Worm (Caenorhabditis elegans): ENCODE data around the gene K09B11.5.
"Not testable (repeated sequence)": the region's sequence is repeated elsewhere in the genome, so short reads cannot be mapped to it uniquely, and the experiment has no call there.

The K09B11.5 gene

DNA sequence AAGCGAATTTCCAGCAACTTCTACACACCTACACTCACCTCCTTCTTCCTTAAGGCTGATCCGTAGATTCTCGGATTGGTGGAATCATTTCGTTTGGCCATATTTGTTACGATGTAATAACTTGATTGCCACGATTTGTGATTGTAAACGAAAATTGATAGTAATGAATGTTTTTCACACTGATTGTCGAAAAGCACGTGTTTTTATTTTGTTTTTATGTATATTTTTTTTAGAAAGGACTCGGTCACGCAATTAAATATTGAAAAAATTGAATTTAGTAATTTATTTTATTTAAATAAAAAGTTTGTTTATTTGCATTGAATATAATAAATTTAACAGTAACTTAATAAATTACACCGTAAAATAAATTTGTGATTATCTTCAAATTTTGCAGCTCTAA, at the start of gene K09B11.5:
Gene K09B11.5 (minus strand): TSS at position 101 of the 400 bp plus-strand sequence.
- TF ChIP-seq unc-62 (GFP tag; optimal IDR thresholded peaks at IDR 0.05) = not testable (repeated sequence)

DNA sequence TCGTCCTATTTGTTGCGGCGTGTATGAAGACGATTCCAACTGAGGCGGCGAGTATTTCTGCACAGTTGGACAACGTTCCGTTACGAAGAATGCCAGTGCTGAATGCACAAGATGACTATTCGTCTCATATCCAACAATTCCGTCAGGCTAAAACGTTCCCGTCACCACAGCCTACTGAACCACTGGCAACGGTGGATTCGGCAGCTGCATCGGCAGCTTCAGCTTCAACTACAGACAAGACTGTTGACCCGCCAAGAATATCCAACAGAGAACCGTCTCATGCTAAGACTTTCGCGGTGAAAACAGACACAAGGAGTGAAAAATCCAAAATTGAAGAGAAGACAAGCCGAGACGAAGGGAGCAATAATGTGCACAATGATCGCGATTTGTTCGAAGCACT, 49.8 kb upstream of the K09B11.5 start:
- TF ChIP-seq unc-62 (GFP tag; optimal IDR thresholded peaks at IDR 0.05) = no peak

DNA sequence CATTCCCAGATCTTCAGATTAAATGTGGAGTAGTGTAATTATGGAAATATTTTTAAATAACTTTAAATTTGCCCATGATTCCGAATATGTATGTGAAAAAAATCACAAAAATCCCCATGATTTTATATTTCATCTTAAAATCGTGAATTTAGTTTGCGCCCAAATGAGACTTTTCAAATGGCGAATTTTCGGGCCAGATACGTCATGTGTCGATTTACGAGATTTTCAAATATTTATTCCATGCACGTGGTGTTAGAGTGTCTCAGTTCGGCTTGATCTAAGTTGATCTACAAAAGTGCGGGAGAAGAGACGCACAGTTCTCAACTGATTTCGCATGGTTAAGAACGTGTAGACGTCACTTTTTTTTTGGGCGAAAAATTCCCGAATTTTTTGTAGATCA, 48.7 kb upstream of the K09B11.5 start, which contains the start of gene Y38H8A.1:
Gene Y38H8A.1 (plus strand): TSS at position 301 of the 400 bp plus-strand sequence.
- no peak for TF ChIP-seq unc-62 (GFP tag; optimal IDR thresholded peaks at IDR 0.05)

DNA sequence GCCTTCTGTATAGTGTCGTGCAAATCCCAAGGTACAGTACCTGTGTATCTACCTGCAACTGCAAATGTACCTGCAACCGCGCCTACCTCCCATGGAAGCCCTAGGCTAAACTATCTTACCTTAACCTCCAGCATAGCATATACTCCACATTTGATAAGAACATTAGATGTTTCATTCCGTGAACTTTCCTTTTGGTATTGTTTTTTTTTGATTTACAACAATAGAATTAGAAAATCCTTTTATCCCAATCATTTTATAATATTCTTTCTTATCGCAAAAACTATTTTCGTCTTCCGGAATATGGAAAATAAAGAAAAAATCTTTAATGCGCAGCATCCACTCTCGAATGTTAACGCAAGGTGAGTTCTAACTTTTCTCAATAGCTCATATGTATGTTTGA, 40.3 kb upstream of the K09B11.5 start, which contains the start of gene Y38H8A.2:
Gene Y38H8A.2 (plus strand): TSS at position 301 of the 400 bp plus-strand sequence.
- no peak for TF ChIP-seq unc-62 (GFP tag; optimal IDR thresholded peaks at IDR 0.05)

DNA sequence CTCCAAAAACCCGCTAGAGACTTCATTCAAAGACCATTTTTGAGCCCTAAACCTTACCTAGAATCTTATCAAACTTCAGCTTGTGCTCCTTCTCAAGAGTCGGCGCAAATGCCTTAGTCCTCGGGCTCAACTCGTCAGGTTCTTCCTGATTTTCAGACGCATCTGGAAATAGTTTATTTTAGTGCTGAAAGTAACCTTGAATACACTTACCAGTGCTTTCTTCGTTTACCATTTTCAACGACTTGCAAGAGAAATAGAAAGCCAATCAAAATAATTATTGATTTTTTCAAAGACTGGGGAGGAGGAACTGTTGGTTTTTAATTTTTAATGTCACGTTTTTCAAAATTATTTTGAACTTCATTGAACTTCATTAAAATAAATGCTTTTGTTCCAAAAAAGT, 38.2 kb upstream of the K09B11.5 start, which contains the start of the genes ttbk-8.1 and Y38H8A.4:
Gene ttbk-8.1 (plus strand): TSS at position 301 of the 400 bp plus-strand sequence.
Gene Y38H8A.4 (minus strand): TSS at position 366 of the 400 bp plus-strand sequence.
- no peak for TF ChIP-seq unc-62 (GFP tag; optimal IDR thresholded peaks at IDR 0.05)

DNA sequence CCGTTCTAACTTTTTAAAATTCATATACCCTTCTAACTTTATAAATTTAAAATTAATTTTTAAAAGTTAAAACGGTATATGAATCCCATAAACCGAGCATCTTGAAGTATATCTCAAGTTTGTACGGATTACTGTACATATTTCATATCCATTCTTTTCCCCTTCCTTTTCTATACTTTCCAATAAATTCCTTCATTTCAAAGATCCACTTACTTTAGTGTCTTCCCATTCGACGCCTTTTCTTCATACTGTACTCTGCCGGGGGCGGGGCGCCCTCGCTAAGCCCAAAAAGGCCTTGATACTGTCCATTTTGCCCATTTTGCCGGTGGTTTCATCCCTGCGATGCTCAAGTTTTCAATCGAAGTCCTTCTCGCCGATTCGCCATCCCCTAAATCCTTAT, 32.0 kb upstream of the K09B11.5 start, which contains the start of gene fezf-1:
Gene fezf-1 (plus strand): TSS at position 301 of the 400 bp plus-strand sequence.
- TF ChIP-seq unc-62 (GFP tag; optimal IDR thresholded peaks at IDR 0.05) = no peak

DNA sequence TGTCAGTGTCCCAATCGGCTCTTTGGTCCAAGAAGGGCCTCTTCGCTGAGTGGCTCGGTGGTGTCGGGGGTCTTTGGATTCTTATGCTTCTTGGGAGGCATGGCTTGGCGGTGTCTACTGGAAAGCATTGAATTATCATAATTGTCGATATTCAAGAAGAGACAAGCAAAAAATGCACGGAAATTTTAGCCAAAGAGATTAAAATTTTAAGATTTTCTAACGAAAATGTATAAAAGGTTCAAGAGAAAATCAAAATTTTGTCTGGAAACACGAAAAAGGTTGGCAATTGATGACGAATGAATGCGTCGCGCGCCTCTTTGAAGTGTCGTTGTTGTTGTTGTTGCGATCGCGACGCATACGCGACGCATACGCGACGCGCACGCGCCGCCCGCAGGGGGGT, 27.1 kb upstream of the K09B11.5 start, which contains the start of gene Y38H8A.12:
Gene Y38H8A.12 (minus strand): TSS at position 101 of the 400 bp plus-strand sequence.
- no peak for TF ChIP-seq unc-62 (GFP tag; optimal IDR thresholded peaks at IDR 0.05)

DNA sequence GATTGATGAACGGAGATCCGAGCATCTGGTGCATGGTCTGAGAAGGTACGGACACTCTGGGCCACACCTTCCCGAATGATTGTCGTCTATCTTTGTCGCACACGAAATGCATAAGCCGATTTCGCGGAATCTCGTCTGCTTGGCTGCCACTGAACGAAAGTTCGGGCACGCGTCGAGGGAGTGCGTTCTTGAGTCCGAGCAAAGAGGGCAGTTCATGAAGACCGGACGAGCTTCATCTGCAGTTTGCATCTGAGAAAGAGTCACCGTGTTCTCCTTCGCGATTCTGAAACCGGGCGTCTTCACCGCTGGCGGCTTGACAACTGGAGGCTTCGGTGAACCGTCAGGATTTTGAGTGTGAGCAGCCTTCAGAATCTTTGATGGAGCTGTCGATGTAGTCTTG, 24.4 kb upstream of the K09B11.5 start:
- no peak for TF ChIP-seq unc-62 (GFP tag; optimal IDR thresholded peaks at IDR 0.05)

DNA sequence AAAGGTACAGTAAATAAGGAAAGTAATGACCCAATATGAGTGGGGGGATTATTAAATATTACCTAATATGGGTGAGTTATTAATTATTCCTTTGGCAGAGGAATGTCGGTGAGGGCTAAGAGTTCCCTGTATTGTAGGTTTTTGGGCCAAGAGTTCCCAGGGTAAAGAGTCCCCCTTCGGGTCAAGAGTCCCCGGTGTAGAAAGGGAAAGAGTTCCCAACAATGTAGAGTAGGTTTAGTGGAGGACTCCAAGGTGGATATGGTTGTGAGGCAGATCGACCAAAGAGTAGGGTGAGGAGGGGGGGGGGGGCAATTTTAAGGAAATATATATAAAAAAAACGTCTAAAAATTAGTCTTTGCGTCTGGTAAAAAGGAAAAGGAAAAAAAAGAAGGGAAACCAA, 23.1 kb upstream of the K09B11.5 start:
- no peak for TF ChIP-seq unc-62 (GFP tag; optimal IDR thresholded peaks at IDR 0.05)

DNA sequence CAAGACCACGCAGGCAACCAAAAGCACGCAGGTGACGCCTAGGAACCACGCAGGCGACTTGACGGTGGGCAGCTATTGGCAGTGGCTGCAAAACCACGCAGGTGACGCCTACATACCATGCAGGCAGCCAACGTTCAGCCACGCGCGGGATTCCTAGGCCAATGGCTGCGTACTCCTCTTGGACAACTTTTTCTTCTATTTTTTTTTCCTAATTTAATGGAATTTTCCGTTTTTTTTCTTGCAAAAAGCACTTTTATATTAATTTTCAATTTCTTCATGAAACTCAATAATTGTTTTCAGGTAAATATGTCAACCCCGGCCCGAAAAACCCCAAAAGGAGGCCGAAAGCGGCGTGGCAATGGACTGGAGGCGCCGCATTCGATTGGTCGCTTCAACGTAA, 21.4 kb upstream of the K09B11.5 start, which contains the start of gene Y38H8A.7:
Gene Y38H8A.7 (plus strand): TSS at position 301 of the 400 bp plus-strand sequence.
- not testable (repeated sequence) for TF ChIP-seq unc-62 (GFP tag; optimal IDR thresholded peaks at IDR 0.05)

DNA sequence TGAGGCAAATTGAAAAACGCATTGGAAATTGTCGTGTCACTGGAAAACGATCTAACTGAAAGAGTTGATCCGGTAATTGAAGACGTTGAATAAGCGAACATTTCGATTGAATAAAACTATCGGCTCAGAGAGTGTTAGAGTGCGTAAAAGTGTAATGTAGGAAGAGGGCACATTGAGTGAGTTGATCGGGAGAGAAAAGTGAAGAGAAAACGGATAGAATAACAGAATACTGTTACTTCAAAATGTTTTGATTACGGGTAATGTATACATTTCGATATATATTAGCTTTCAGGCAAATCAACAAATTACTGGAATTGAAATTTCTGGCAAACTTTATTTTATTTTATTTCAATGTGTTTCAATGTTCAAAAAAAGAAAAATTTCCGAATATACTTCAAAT, 20.9 kb upstream of the K09B11.5 start, which contains the start of gene uso-1:
Gene uso-1 (minus strand): TSS at position 101 of the 400 bp plus-strand sequence.
- TF ChIP-seq unc-62 (GFP tag; optimal IDR thresholded peaks at IDR 0.05) = no peak

DNA sequence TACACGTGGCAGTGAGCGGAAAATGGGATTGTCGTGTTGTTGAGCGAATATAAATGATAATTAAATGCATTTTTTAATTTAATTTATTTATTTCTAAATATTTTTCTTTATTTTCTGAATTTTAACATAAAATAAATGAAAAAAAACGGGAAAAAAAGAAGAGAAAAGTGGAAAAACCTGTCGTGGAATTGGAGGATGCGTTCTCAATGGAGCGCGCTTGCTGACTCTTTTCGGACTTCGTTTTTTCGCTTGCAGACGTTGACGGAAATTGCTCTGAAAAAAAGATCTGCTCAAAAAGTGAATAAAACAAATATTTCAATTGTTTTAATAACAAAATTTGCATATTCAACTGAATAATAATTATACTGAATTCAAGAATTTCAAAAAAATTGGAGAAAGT, 19.7 kb upstream of the K09B11.5 start:
- no peak for TF ChIP-seq unc-62 (GFP tag; optimal IDR thresholded peaks at IDR 0.05)

DNA sequence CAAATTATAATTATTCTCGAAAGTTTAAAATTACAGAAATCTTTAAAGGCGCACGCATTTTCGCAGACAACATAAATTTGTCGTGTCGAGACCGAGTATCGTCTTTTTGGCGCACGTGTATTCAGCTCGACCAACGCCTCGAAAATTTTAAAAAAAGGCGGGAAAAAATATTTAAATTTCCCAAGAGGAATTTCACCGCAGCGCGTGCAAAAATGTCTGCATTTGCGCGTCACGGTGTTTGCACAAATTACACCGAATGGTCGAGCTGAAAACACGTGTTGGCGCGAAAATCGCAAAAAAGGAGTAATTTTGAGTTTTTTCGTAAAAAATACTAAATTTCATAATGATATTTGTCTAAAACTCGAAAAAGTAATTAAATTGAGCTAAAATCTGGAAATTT, 16.9 kb upstream of the K09B11.5 start:
- no peak for TF ChIP-seq unc-62 (GFP tag; optimal IDR thresholded peaks at IDR 0.05)

DNA sequence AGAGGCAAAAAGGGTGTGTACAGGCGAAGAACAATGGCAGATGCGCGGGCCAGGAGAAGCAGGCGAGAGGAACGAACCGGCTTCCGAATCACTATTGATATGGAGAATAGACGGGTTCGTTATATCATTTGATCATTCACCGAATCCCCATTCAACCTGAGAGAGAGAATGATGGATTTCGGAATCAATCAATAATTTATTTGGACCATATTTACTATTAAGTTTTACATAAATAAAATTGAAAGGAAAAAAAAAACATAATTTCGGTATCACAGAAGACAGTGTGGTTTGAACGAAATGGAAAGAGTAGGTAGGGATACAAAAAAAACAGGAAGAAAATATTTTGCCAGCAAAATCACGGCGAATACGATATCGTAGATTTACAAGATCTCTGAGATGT, 11.5 kb upstream of the K09B11.5 start, which contains the start of gene mam-3:
Gene mam-3 (minus strand): TSS at position 101 of the 400 bp plus-strand sequence.
- no peak for TF ChIP-seq unc-62 (GFP tag; optimal IDR thresholded peaks at IDR 0.05)

DNA sequence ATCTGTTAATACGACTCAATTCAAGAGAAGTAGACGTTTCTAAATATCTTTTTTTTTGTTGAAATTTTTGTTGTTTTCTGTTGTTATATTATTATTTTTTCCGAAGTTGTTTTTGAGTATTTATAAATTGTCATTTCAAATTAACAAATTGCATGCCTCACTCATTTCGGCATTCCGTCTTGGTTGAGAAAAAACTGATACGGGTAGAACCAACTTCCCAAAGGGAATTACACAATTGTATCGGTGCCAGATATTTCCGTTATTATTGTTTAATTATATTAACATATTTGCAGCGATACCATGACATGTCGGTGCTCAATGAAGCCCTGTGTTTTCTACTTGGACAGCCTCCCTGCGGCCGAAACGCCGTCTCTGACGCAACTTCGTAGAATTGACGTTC, 4.6 kb downstream of the K09B11.5 start, which contains the start of gene K09B11.4:
Gene K09B11.4 (plus strand): TSS at position 301 of the 400 bp plus-strand sequence.
- TF ChIP-seq unc-62 (GFP tag; optimal IDR thresholded peaks at IDR 0.05) = no peak

DNA sequence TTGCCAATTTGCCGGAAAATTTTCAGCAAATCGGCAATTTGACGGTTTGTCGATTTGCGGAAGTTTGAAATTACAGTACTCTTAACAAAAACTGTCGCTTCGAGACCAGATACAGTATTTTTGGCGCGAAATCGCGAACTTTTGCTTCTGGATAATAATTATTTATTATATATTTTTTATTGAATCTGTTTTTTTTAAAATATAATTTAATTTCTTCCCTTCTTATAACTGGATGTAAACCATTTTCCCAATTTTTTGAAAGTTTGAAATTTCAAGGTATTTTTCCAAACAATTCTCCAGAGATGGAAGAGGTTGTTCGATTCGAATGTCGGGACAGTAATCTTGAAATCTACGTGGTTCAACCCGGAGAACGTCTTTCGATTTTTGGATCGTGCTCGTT, 11.6 kb downstream of the K09B11.5 start, which contains the start of gene nol-9:
Gene nol-9 (plus strand): TSS at position 301 of the 400 bp plus-strand sequence.
- TF ChIP-seq unc-62 (GFP tag; optimal IDR thresholded peaks at IDR 0.05) = no peak

DNA sequence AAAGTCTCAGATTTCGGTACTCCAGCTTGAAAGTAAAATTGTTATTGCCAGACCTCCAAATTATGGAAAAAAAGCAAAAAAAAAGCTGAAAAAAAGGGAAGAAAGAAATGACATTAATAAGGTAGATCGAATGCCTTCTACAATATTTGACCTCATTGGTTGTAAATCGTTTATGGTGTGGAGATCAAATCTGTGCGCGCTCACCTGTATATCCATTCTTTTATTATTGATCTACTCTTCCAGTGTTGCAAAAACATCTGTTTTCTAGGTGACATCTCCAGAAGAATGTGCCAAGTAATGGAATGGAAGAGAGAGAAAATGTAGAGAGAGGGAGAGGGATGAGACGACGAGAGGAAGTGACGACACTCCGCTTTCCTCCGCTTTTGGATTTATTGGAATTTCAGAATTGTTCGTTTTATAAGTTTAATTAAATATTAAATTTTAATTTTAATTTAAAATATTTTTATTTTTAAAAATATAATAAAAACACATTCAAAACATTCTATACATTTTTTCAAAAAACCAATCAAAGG, 18.0 kb downstream of the K09B11.5 start, which contains the start of the genes pik-1 and aptf-2:
Gene pik-1 (plus strand): TSS at position 303 of the 533 bp plus-strand sequence.
Gene aptf-2 (minus strand): TSS at position 313 of the 533 bp plus-strand sequence.
- TF ChIP-seq unc-62 (GFP tag; optimal IDR thresholded peaks at IDR 0.05) = no peak
